Fruit fly (Drosophila melanogaster) whole organism, embryonic: ENCODE results near the gene CG17666.

Experiments used
- BtbVII ChIP-seq: fragments of 200-800 bp; sonication (Bioruptor generic); optimal IDR thresholded peaks from 3 replicates; lab custom pipeline; 2017; ENCODE audit warnings: missing biosample characterization, mild to moderate bottlenecking, missing genetic modification characterization
- CG10979 ChIP-seq: fragments of 200-800 bp; sonication (Bioruptor generic); optimal IDR thresholded peaks from 2 replicates; lab custom pipeline; 2018; ENCODE audit warnings: missing biosample characterization, mild to moderate bottlenecking, missing genetic modification characterization, moderate library complexity
- CG12659 ChIP-seq: fragments of 200-800 bp; sonication (Bioruptor generic); optimal IDR thresholded peaks from 3 replicates; lab custom pipeline; 2017; ENCODE audit warnings: mild to moderate bottlenecking, missing biosample characterization, missing genetic modification reagents, missing genetic modification characterization
- CG13123 ChIP-seq: fragments of 200-800 bp; sonication (Bioruptor generic); optimal IDR thresholded peaks from 2 replicates; lab custom pipeline; 2016; ENCODE audit warnings: missing biosample characterization, missing genetic modification characterization
- CG13296 ChIP-seq: fragments of 200-800 bp; sonication (Bioruptor generic); optimal IDR thresholded peaks from 3 replicates; lab custom pipeline; 2018; ENCODE audit warnings: missing biosample characterization, mild to moderate bottlenecking, missing genetic modification characterization
- CG14050 ChIP-seq: fragments of 200-800 bp; sonication (Bioruptor generic); IDR thresholded peaks from 3 replicates; pipeline ENCODE4 v1.3.6; 2022; ENCODE audit warnings: missing biosample characterization, missing genetic modification characterization
- CG14860 ChIP-seq: fragments of 200-800 bp; sonication (Bioruptor generic); IDR thresholded peaks from 3 replicates; pipeline ENCODE4 v1.3.6; 2022; ENCODE audit warnings: missing biosample characterization, missing genetic modification characterization; ENCODE audit not compliant: partially characterized antibody
- CG16779 ChIP-seq: fragments of 200-800 bp; sonication (Bioruptor generic); IDR thresholded peaks from 2 replicates; pipeline ENCODE4 v1.3.6; 2022; ENCODE audit warnings: missing biosample characterization, missing genetic modification characterization
- CG16813 ChIP-seq: fragments of 200-800 bp; sonication (Bioruptor generic); IDR thresholded peaks from 3 replicates; pipeline ENCODE4 v1.3.6; 2022; ENCODE audit warnings: missing biosample characterization, missing genetic modification characterization; ENCODE audit not compliant: partially characterized antibody
- CG18599 ChIP-seq: fragments of 200-800 bp; sonication (Bioruptor generic); optimal IDR thresholded peaks from 3 replicates; lab custom pipeline; 2017; ENCODE audit warnings: missing biosample characterization, missing genetic modification characterization, mild to moderate bottlenecking, moderate library complexity, missing genetic modification reagents
- CG2202 ChIP-seq: fragments of 200-800 bp; sonication (Bioruptor generic); optimal IDR thresholded peaks from 2 replicates; lab custom pipeline; 2018; ENCODE audit warnings: missing biosample characterization, mild to moderate bottlenecking, missing genetic modification characterization
- CG30403 ChIP-seq: fragments of 200-800 bp; sonication (Bioruptor generic); optimal IDR thresholded peaks from 3 replicates; lab custom pipeline; 2016; ENCODE audit warnings: missing biosample characterization, missing genetic modification characterization
- CG3163 ChIP-seq: fragments of 200-800 bp; sonication (Bioruptor generic); optimal IDR thresholded peaks from 3 replicates; lab custom pipeline; 2016; ENCODE audit warnings: missing biosample characterization, missing genetic modification characterization
- CG3281 ChIP-seq: fragments of 200-800 bp; sonication (Bioruptor generic); optimal IDR thresholded peaks from 3 replicates; lab custom pipeline; 2017; ENCODE audit warnings: missing biosample characterization, mild to moderate bottlenecking, missing genetic modification characterization
- CG33557 ChIP-seq: fragments of 200-800 bp; sonication (Bioruptor generic); optimal IDR thresholded peaks from 2 replicates; lab custom pipeline; 2019; ENCODE audit warnings: missing biosample characterization, mild to moderate bottlenecking, missing genetic modification characterization, moderate library complexity
- CG3838 ChIP-seq: fragments of 200-800 bp; sonication (Bioruptor generic); optimal IDR thresholded peaks from 3 replicates; lab custom pipeline; 2016; ENCODE audit warnings: missing biosample characterization, missing genetic modification characterization
- CG4360 ChIP-seq: fragments of 200-800 bp; sonication (Bioruptor generic); IDR thresholded peaks from 2 replicates; pipeline ENCODE4 v1.3.6; 2022; ENCODE audit warnings: missing biosample characterization, missing genetic modification characterization
- CG4707 ChIP-seq: fragments of 200-800 bp; sonication (Bioruptor generic); optimal IDR thresholded peaks from 2 replicates; lab custom pipeline; 2018; ENCODE audit warnings: missing biosample characterization, mild to moderate bottlenecking, missing genetic modification characterization, moderate library complexity
- CG6765 ChIP-seq: fragments of 200-800 bp; sonication (Bioruptor generic); optimal IDR thresholded peaks from 3 replicates; lab custom pipeline; 2017; ENCODE audit warnings: missing biosample characterization, mild to moderate bottlenecking, missing genetic modification characterization
- CG7839 ChIP-seq: fragments of 200-800 bp; sonication (Bioruptor generic); optimal IDR thresholded peaks from 3 replicates; lab custom pipeline; 2018; ENCODE audit warnings: missing biosample characterization, mild to moderate bottlenecking, missing genetic modification characterization, moderate library complexity
- CG7987 ChIP-seq: fragments of 200-800 bp; sonication (Bioruptor generic); optimal IDR thresholded peaks from 2 replicates; lab custom pipeline; 2018; ENCODE audit warnings: missing biosample characterization, mild to moderate bottlenecking, missing genetic modification characterization, moderate library complexity
- CG8281 ChIP-seq: fragments of 200-800 bp; sonication (Bioruptor generic); optimal IDR thresholded peaks from 2 replicates; lab custom pipeline; 2018; ENCODE audit warnings: missing biosample characterization, mild to moderate bottlenecking, missing genetic modification characterization, moderate library complexity
- CG8924 ChIP-seq: fragments of 200-800 bp; optimal IDR thresholded peaks from 3 replicates; lab custom pipeline; 2019; ENCODE audit warnings: missing biosample characterization, mild to moderate bottlenecking, missing genetic modification characterization, moderate library complexity
- CG9215 ChIP-seq: fragments of 200-800 bp; sonication (Bioruptor generic); IDR thresholded peaks from 2 replicates; pipeline ENCODE4 v1.3.6; 2022; ENCODE audit warnings: missing biosample characterization, missing genetic modification characterization
- CG9437 ChIP-seq: fragments of 200-800 bp; sonication (Bioruptor generic); optimal IDR thresholded peaks from 2 replicates; lab custom pipeline; 2018; ENCODE audit warnings: missing biosample characterization, mild to moderate bottlenecking, missing genetic modification characterization
- CG9797 ChIP-seq: fragments of 200-800 bp; sonication (Bioruptor generic); optimal IDR thresholded peaks from 3 replicates; lab custom pipeline; 2018; ENCODE audit warnings: missing biosample characterization, mild to moderate bottlenecking, missing genetic modification characterization
- Dp ChIP-seq: fragments of 200-800 bp; sonication (Bioruptor generic); optimal IDR thresholded peaks from 2 replicates; lab custom pipeline; 2018; ENCODE audit warnings: missing biosample characterization, mild to moderate bottlenecking, missing genetic modification characterization, moderate library complexity
- E2f2 ChIP-seq: fragments of 200-800 bp; sonication (Bioruptor generic); IDR thresholded peaks from 2 replicates; pipeline ENCODE4 v1.3.6; 2022; ENCODE audit warnings: missing biosample characterization, missing genetic modification characterization
- GATAe ChIP-seq: fragments of 200-800 bp; sonication (Bioruptor generic); conservative IDR thresholded peaks from 2 replicates; pipeline ENCODE4 v1.3.6; 2022; ENCODE audit warnings: missing biosample characterization, missing genetic modification characterization
- HLH3B ChIP-seq: fragments of 200-800 bp; sonication (Bioruptor generic); IDR thresholded peaks from 2 replicates; pipeline ENCODE4 v1.3.6; 2022; ENCODE audit warnings: missing biosample characterization, missing genetic modification characterization
- NC2α ChIP-seq: fragments of 200-800 bp; sonication (Bioruptor generic); optimal IDR thresholded peaks from 2 replicates; lab custom pipeline; 2016; ENCODE audit warnings: missing biosample characterization, missing genetic modification characterization
- Opbp ChIP-seq: fragments of 200-800 bp; sonication (Bioruptor generic); IDR thresholded peaks from 3 replicates; pipeline ENCODE4 v1.3.6; 2022; ENCODE audit warnings: missing biosample characterization, missing genetic modification characterization; ENCODE audit not compliant: partially characterized antibody
- Poxn ChIP-seq: fragments of 200-800 bp; sonication (Bioruptor generic); IDR thresholded peaks from 2 replicates; pipeline ENCODE4 v1.3.6; 2022; ENCODE audit warnings: missing biosample characterization, missing genetic modification characterization
- Sin3A ChIP-seq: fragments of >200 bp; optimal IDR thresholded peaks from 2 replicates; lab custom pipeline; 2018
- Stat92E ChIP-seq, 3 experiments: fragments of >200 bp in 2 of 3; fragments of 200-800 bp in 1 of 3; sonication (Bioruptor generic) in 1 of 3; optimal IDR thresholded peaks; 2 replicates each; lab custom pipeline; 2017 to 2019; ENCODE audit warnings: missing biosample characterization in 3 of 3, missing genetic modification characterization in 3 of 3, mild to moderate bottlenecking in 1 of 3, moderate library complexity in 1 of 3
- az2 ChIP-seq: fragments of 200-800 bp; sonication (Bioruptor generic); optimal IDR thresholded peaks from 3 replicates; lab custom pipeline; 2016; ENCODE audit warnings: missing biosample characterization, missing genetic modification characterization
- btn ChIP-seq: fragments of 200-800 bp; sonication (Bioruptor generic); optimal IDR thresholded peaks from 2 replicates; lab custom pipeline; 2016; ENCODE audit warnings: missing biosample characterization, missing genetic modification characterization
- crc ChIP-seq: fragments of 200-800 bp; sonication (Bioruptor generic); optimal IDR thresholded peaks from 2 replicates; lab custom pipeline; 2016; ENCODE audit warnings: missing biosample characterization, missing genetic modification characterization
- hbn ChIP-seq: fragments of 200-800 bp; sonication (Bioruptor generic); IDR thresholded peaks from 2 replicates; pipeline ENCODE4 v1.3.6; 2022; ENCODE audit warnings: missing biosample characterization, missing genetic modification characterization; ENCODE audit not compliant: partially characterized antibody
- knrl ChIP-seq: fragments of 200-800 bp; sonication (Bioruptor generic); IDR thresholded peaks from 3 replicates; pipeline ENCODE4 v1.3.6; 2022; ENCODE audit warnings: missing biosample characterization, missing genetic modification characterization; ENCODE audit not compliant: partially characterized antibody
- lilli ChIP-seq: fragments of 200-800 bp; sonication (Bioruptor generic); optimal IDR thresholded peaks from 3 replicates; lab custom pipeline; 2016; ENCODE audit warnings: missing biosample characterization, missing genetic modification characterization
- lov ChIP-seq, 2 experiments: fragments of 200-800 bp in 1 of 2; fragments of >200 bp in 1 of 2; sonication (Bioruptor generic) in 1 of 2; IDR thresholded peaks in 1 of 2; optimal IDR thresholded peaks in 1 of 2; 2 replicates in 1 of 2; 3 replicates in 1 of 2; pipeline versions ENCODE4 v1.3.6 to Lab custom; 2017 to 2022; ENCODE audit warnings: missing biosample characterization in 1 of 2, missing genetic modification characterization in 1 of 2
- onecut ChIP-seq: fragments of 200-800 bp; sonication (Bioruptor generic); IDR thresholded peaks from 2 replicates; pipeline ENCODE4 v1.3.6; 2022; ENCODE audit warnings: missing biosample characterization, missing genetic modification characterization
- peb ChIP-seq: fragments of 200-800 bp; sonication (Bioruptor generic); IDR thresholded peaks from 2 replicates; pipeline ENCODE4 v1.3.6; 2022; ENCODE audit warnings: missing biosample characterization, missing genetic modification characterization
- pnt ChIP-seq: fragments of 200-800 bp; sonication (Bioruptor generic); optimal IDR thresholded peaks from 3 replicates; lab custom pipeline; 2016; ENCODE audit warnings: missing biosample characterization, missing genetic modification characterization
- rib ChIP-seq: fragments of 200-800 bp; sonication (Bioruptor generic); IDR thresholded peaks from 2 replicates; pipeline ENCODE4 v1.3.6; 2022; ENCODE audit warnings: missing biosample characterization, missing genetic modification characterization
- stwl ChIP-seq: fragments of 200-800 bp; sonication (Bioruptor generic); optimal IDR thresholded peaks from 3 replicates; lab custom pipeline; 2018; ENCODE audit warnings: missing biosample characterization, mild to moderate bottlenecking, missing genetic modification characterization, moderate library complexity
- tll ChIP-seq, 2 experiments: fragments of 200-800 bp in 1 of 2; fragments of >200 bp in 1 of 2; sonication (Bioruptor generic) in 1 of 2; optimal IDR thresholded peaks; 2 replicates each; lab custom pipeline; 2017 to 2019; ENCODE audit warnings: missing biosample characterization in 2 of 2, missing genetic modification characterization in 2 of 2, mild to moderate bottlenecking in 1 of 2, moderate library complexity in 1 of 2
- ttk ChIP-seq: fragments of 200-800 bp; sonication (Bioruptor generic); IDR thresholded peaks from 2 replicates; pipeline ENCODE4 v2.1.2; 2022; ENCODE audit warnings: missing biosample characterization, missing genetic modification characterization
- usp ChIP-seq: fragments of >200 bp; optimal IDR thresholded peaks from 2 replicates; lab custom pipeline; 2017; ENCODE audit warnings: missing biosample characterization, missing genetic modification characterization

The CG17666 gene

dm6 chr3L:12754769-12755189, 26.3 kb upstream of the CG17666 start, which contains the start of the genes CG10973 and Vps13D (continued):
- TF ChIP-seq btn (no peak), pnt (no peak), CG16813 (GFP tag; lab: Robert Waterston, UW) (peak; percentile 86), CG30403 (GFP tag; lab: Kevin White, UChicago) (peak; percentile 58), CG7987 (peak; percentile 91), CG33557 (GFP tag; lab: Kevin White, UChicago) (no peak), az2 (GFP tag; lab: Kevin White, UChicago) (no peak), CG16779 (GFP tag; lab: Robert Waterston, UW) (no peak), Sin3A (lab: Kevin White, UChicago) (no peak), ttk (GFP tag; lab: Robert Waterston, UW) (no peak), CG4707 (GFP tag; lab: Kevin White, UChicago) (peak; percentile 84), BtbVII (GFP tag; lab: Kevin White, UChicago) (peak; percentile 58), E2f2 (GFP tag; lab: Robert Waterston, UW) (peak; percentile 40; the same call in 1 of the 2 replicates), CG9215 (no peak), hbn (peak; percentile 78; the same call in 1 of the 2 replicates), GATAe (GFP tag; lab: Robert Waterston, UW) (no peak), onecut (GFP tag; lab: Robert Waterston, UW) (no peak), CG8924 (tag; lab: Kevin White, UChicago) (no peak), CG13296 (GFP tag; lab: Kevin White, UChicago) (no peak), CG6765 (GFP tag; lab: Kevin White, UChicago) (no peak), stwl (peak; percentile 61), lov (optimal IDR thresholded peaks at IDR 0.05; lab: Kevin White, UChicago) (no peak), lov (GFP tag; IDR thresholded peaks at IDR 0.05; lab: Robert Waterston, UW) (no peak), CG3163 (no peak), CG9797 (GFP tag; lab: Kevin White, UChicago) (peak; percentile 14), Dp (peak; percentile 33), usp (no peak), NC2α (GFP tag; lab: Kevin White, UChicago) (no peak), crc (GFP tag; lab: Kevin White, UChicago) (no peak), Poxn (GFP tag; lab: Robert Waterston, UW) (no peak), CG12659 (peak; percentile 82), peb (GFP tag; lab: Robert Waterston, UW) (no peak; the same call in 1 of the 2 replicates), Opbp (GFP tag; lab: Robert Waterston, UW) (peak; percentile 87), CG13123 (peak; percentile 20), CG14050 (GFP tag; lab: Robert Waterston, UW) (no peak), CG7839 (tag; lab: Kevin White, UChicago) (no peak), CG18599 (GFP tag; lab: Kevin White, UChicago) (no peak), CG14860 (GFP tag; lab: Robert Waterston, UW) (peak; percentile 83), CG2202 (no peak), CG4360 (peak; percentile 41; the same call in 1 of the 2 replicates), Stat92E (GFP tag; optimal IDR thresholded peaks at IDR 0.05; lab: Kevin White, UChicago) (peak in 1 of 3 experiments; percentile 71), CG10979 (tag; lab: Kevin White, UChicago) (no peak), knrl (GFP tag; lab: Robert Waterston, UW) (peak; percentile 93), HLH3B (GFP tag; lab: Robert Waterston, UW) (no peak; the same call in 1 of the 2 replicates), rib (GFP tag; lab: Robert Waterston, UW) (no peak), tll (GFP tag; optimal IDR thresholded peaks at IDR 0.05; lab: Kevin White, UChicago) (peak in 1 of 2 experiments; percentile 61), CG3838 (GFP tag; lab: Kevin White, UChicago) (peak; percentile 33), lilli (GFP tag; lab: Kevin White, UChicago) (no peak), CG3281 (no peak), CG9437 (GFP tag; lab: Kevin White, UChicago) (no peak), CG8281 (tag; lab: Kevin White, UChicago) (no peak)
